Worm (Caenorhabditis elegans) whole organism, L4 larva: Measurements from ENCODE around the gene dnc-1.

Source experiments
- madf-9 ChIP-seq: fragments of 200-800 bp; sonication (Bioruptor generic); conservative IDR thresholded peaks from 2 replicates; pipeline ENCODE4 v1.3.6; 2022; ENCODE audit warnings: missing genetic modification reagents, missing genetic modification characterization, missing compliant biosample characterization
- mxl-3 ChIP-seq: fragments of 200-800 bp; sonication (Bioruptor generic); optimal IDR thresholded peaks from 2 replicates; lab custom pipeline; 2018; ENCODE audit warnings: mild to moderate bottlenecking, missing genetic modification characterization, missing compliant biosample characterization

ce11 chrIV:10916134-10916533, 16.9 kb downstream of the dnc-1 start:
- TF ChIP-seq mxl-3 (GFP tag; lab: Kevin White, UChicago) (no peak), madf-9 (GFP tag; lab: Robert Waterston, UW) (no peak)
